Fruit fly (Drosophila melanogaster) whole organism, embryonic: ENCODE data around the gene CG8419.

Source experiments
- Bgb ChIP-seq: fragments of 200-800 bp; sonication (Bioruptor generic); IDR thresholded peaks from 2 replicates; pipeline ENCODE4 v1.3.6; 2022; ENCODE audit warnings: missing biosample characterization, missing genetic modification characterization; ENCODE audit not compliant: partially characterized antibody
- CG1024 ChIP-seq: fragments of 200-800 bp; sonication (Bioruptor generic); IDR thresholded peaks from 2 replicates; pipeline ENCODE4 v1.3.6; 2022; ENCODE audit warnings: missing biosample characterization, missing genetic modification characterization
- CG10462 ChIP-seq: fragments of 200-800 bp; sonication (Bioruptor generic); optimal IDR thresholded peaks from 2 replicates; lab custom pipeline; 2016; ENCODE audit warnings: missing biosample characterization, missing genetic modification characterization
- CG11085 ChIP-seq: fragments of 200-800 bp; sonication (Bioruptor generic); IDR thresholded peaks from 2 replicates; pipeline ENCODE4 v1.3.6; 2022; ENCODE audit warnings: missing biosample characterization, missing genetic modification characterization
- CG11504 ChIP-seq: fragments of 200-800 bp; sonication (Bioruptor generic); optimal IDR thresholded peaks from 3 replicates; lab custom pipeline; 2019; ENCODE audit warnings: missing biosample characterization, mild to moderate bottlenecking, missing genetic modification characterization, moderate library complexity
- CG13296 ChIP-seq: fragments of 200-800 bp; sonication (Bioruptor generic); optimal IDR thresholded peaks from 3 replicates; lab custom pipeline; 2018; ENCODE audit warnings: missing biosample characterization, mild to moderate bottlenecking, missing genetic modification characterization
- CG14050 ChIP-seq: fragments of 200-800 bp; sonication (Bioruptor generic); IDR thresholded peaks from 3 replicates; pipeline ENCODE4 v1.3.6; 2022; ENCODE audit warnings: missing biosample characterization, missing genetic modification characterization
- CG14710 ChIP-seq: fragments of 200-800 bp; sonication (Bioruptor generic); optimal IDR thresholded peaks from 3 replicates; lab custom pipeline; 2019; ENCODE audit warnings: missing biosample characterization, mild to moderate bottlenecking, missing genetic modification characterization, moderate library complexity
- CG15073 ChIP-seq: fragments of 200-800 bp; sonication (Bioruptor generic); optimal IDR thresholded peaks from 2 replicates; lab custom pipeline; 2016; ENCODE audit warnings: missing biosample characterization, missing genetic modification characterization
- CG15514 ChIP-seq: fragments of 200-800 bp; sonication (Bioruptor generic); optimal IDR thresholded peaks from 3 replicates; lab custom pipeline; 2017; ENCODE audit warnings: missing biosample characterization, missing genetic modification characterization, mild to moderate bottlenecking, moderate library complexity, missing genetic modification reagents
- CG17385 ChIP-seq: fragments of 200-800 bp; sonication (Bioruptor generic); optimal IDR thresholded peaks from 3 replicates; lab custom pipeline; 2018; ENCODE audit warnings: missing biosample characterization, mild to moderate bottlenecking, missing genetic modification characterization
- CG18011 ChIP-seq: fragments of 200-800 bp; sonication (Bioruptor generic); optimal IDR thresholded peaks from 2 replicates; lab custom pipeline; 2017; ENCODE audit warnings: missing biosample characterization, missing genetic modification characterization, mild to moderate bottlenecking, moderate library complexity, missing genotype
- CG18476 ChIP-seq: fragments of 200-800 bp; sonication (Bioruptor generic); optimal IDR thresholded peaks from 2 replicates; lab custom pipeline; 2016; ENCODE audit warnings: missing biosample characterization, mild to moderate bottlenecking, missing genetic modification characterization
- CG32532 ChIP-seq: fragments of 200-800 bp; sonication (Bioruptor generic); IDR thresholded peaks from 2 replicates; pipeline ENCODE4 v1.3.6; 2022; ENCODE audit warnings: missing biosample characterization, missing genetic modification characterization
- CG33213 ChIP-seq: fragments of 200-800 bp; sonication (Bioruptor generic); optimal IDR thresholded peaks from 3 replicates; lab custom pipeline; 2016; ENCODE audit warnings: missing biosample characterization, missing genetic modification characterization
- CG3407 ChIP-seq: fragments of 200-800 bp; sonication (Bioruptor generic); optimal IDR thresholded peaks from 2 replicates; lab custom pipeline; 2018; ENCODE audit warnings: missing biosample characterization, mild to moderate bottlenecking, missing genetic modification characterization
- CG34224 ChIP-seq: fragments of 200-800 bp; sonication (Bioruptor generic); IDR thresholded peaks from 3 replicates; pipeline ENCODE4 v1.3.6; 2022; ENCODE audit warnings: missing biosample characterization, missing genetic modification characterization; ENCODE audit not compliant: partially characterized antibody
- CG4328 ChIP-seq: fragments of 200-800 bp; sonication (Bioruptor generic); optimal IDR thresholded peaks from 3 replicates; lab custom pipeline; 2017; ENCODE audit warnings: missing biosample characterization, missing genetic modification reagents, missing genetic modification characterization
- CG4617 ChIP-seq: fragments of 200-800 bp; sonication (Bioruptor generic); optimal IDR thresholded peaks from 3 replicates; lab custom pipeline; 2016; ENCODE audit warnings: missing biosample characterization, missing genetic modification characterization, borderline replicate concordance
- CG7556 ChIP-seq: fragments of 200-800 bp; sonication (Bioruptor generic); optimal IDR thresholded peaks from 2 replicates; lab custom pipeline; 2017; ENCODE audit warnings: missing biosample characterization, mild to moderate bottlenecking, missing genetic modification characterization
- CG7987 ChIP-seq: fragments of 200-800 bp; sonication (Bioruptor generic); optimal IDR thresholded peaks from 2 replicates; lab custom pipeline; 2018; ENCODE audit warnings: missing biosample characterization, mild to moderate bottlenecking, missing genetic modification characterization, moderate library complexity
- CG8388 ChIP-seq: fragments of 200-800 bp; sonication (Bioruptor generic); optimal IDR thresholded peaks from 2 replicates; lab custom pipeline; 2019; ENCODE audit warnings: missing biosample characterization, mild to moderate bottlenecking, missing genetic modification characterization, moderate library complexity
- CG9797 ChIP-seq: fragments of 200-800 bp; sonication (Bioruptor generic); optimal IDR thresholded peaks from 3 replicates; lab custom pipeline; 2018; ENCODE audit warnings: missing biosample characterization, mild to moderate bottlenecking, missing genetic modification characterization
- CkIIα-i1 ChIP-seq: fragments of 200-800 bp; sonication (Bioruptor generic); IDR thresholded peaks from 2 replicates; pipeline ENCODE4 v1.3.6; 2022; ENCODE audit warnings: missing biosample characterization, missing genetic modification characterization
- Dip2 ChIP-seq: fragments of 200-800 bp; sonication (Bioruptor generic); IDR thresholded peaks from 2 replicates; pipeline ENCODE4 v1.3.6; 2022; ENCODE audit warnings: missing biosample characterization, missing genetic modification characterization
- Dip3 ChIP-seq: fragments of 200-800 bp; sonication (Bioruptor generic); optimal IDR thresholded peaks from 3 replicates; lab custom pipeline; 2016; ENCODE audit warnings: missing biosample characterization, missing genetic modification characterization
- Doc3 ChIP-seq: fragments of 200-800 bp; sonication (Bioruptor generic); IDR thresholded peaks from 3 replicates; pipeline ENCODE4 v1.3.6; 2022; ENCODE audit warnings: missing biosample characterization, missing genetic modification characterization; ENCODE audit not compliant: partially characterized antibody
- Eip74EF ChIP-seq, 2 experiments: fragments of 200-800 bp in 1 of 2; fragments of >200 bp in 1 of 2; sonication (Bioruptor generic) in 1 of 2; optimal IDR thresholded peaks; 2 replicates each; lab custom pipeline; 2017 to 2019; ENCODE audit warnings: missing biosample characterization in 2 of 2, missing genetic modification characterization in 2 of 2, mild to moderate bottlenecking in 1 of 2, moderate library complexity in 1 of 2
- Ets65A ChIP-seq: fragments of 200-800 bp; sonication (Bioruptor generic); peaks from one replicate; lab custom pipeline; 2016; ENCODE audit warnings: missing biosample characterization, missing genetic modification characterization
- H2.0 ChIP-seq: fragments of 200-800 bp; sonication (Bioruptor generic); IDR thresholded peaks from 2 replicates; pipeline ENCODE4 v1.3.6; 2022; ENCODE audit warnings: missing biosample characterization, missing genetic modification characterization
- NFAT ChIP-seq: fragments of 200-800 bp; sonication (Bioruptor generic); IDR thresholded peaks from 2 replicates; pipeline ENCODE4 v1.3.6; 2022; ENCODE audit warnings: missing biosample characterization, missing genetic modification characterization
- Oli ChIP-seq: fragments of 200-800 bp; sonication (Bioruptor generic); optimal IDR thresholded peaks from 2 replicates; lab custom pipeline; 2018; ENCODE audit warnings: missing biosample characterization, mild to moderate bottlenecking, missing genetic modification characterization, moderate library complexity
- Sox100B ChIP-seq: fragments of 200-800 bp; sonication (Bioruptor generic); optimal IDR thresholded peaks from 3 replicates; lab custom pipeline; 2018; ENCODE audit warnings: missing biosample characterization, mild to moderate bottlenecking, missing genetic modification characterization
- Tbp ChIP-seq: fragments of >200 bp; optimal IDR thresholded peaks from 2 replicates; lab custom pipeline; 2018; ENCODE audit warnings: missing biosample characterization, missing genetic modification characterization
- YL-1 ChIP-seq: fragments of 200-800 bp; sonication (Bioruptor generic); optimal IDR thresholded peaks from 3 replicates; lab custom pipeline; 2017; ENCODE audit warnings: missing biosample characterization, mild to moderate bottlenecking, missing genetic modification characterization
- ab ChIP-seq: fragments of 200-800 bp; sonication (Bioruptor generic); optimal IDR thresholded peaks from 2 replicates; lab custom pipeline; 2016; ENCODE audit warnings: missing biosample characterization, missing genetic modification characterization
- ash1 ChIP-seq: fragments of 200-800 bp; sonication (Bioruptor generic); optimal IDR thresholded peaks from 2 replicates; lab custom pipeline; 2018; ENCODE audit warnings: missing biosample characterization, mild to moderate bottlenecking, missing genetic modification characterization
- btn ChIP-seq: fragments of 200-800 bp; sonication (Bioruptor generic); optimal IDR thresholded peaks from 2 replicates; lab custom pipeline; 2016; ENCODE audit warnings: missing biosample characterization, missing genetic modification characterization
- chif ChIP-seq, 2 experiments: fragments of 200-800 bp; sonication (Bioruptor generic); optimal IDR thresholded peaks; 3 replicates each; lab custom pipeline; 2016; ENCODE audit warnings: missing biosample characterization in 2 of 2, missing genetic modification characterization in 2 of 2
- crc ChIP-seq: fragments of 200-800 bp; sonication (Bioruptor generic); optimal IDR thresholded peaks from 2 replicates; lab custom pipeline; 2016; ENCODE audit warnings: missing biosample characterization, missing genetic modification characterization
- dimm ChIP-seq: fragments of 200-800 bp; sonication (Bioruptor generic); IDR thresholded peaks from 2 replicates; pipeline ENCODE4 v1.3.6; 2022; ENCODE audit warnings: missing biosample characterization, missing genetic modification characterization
- esg ChIP-seq: fragments of 200-800 bp; sonication (Bioruptor generic); conservative IDR thresholded peaks from 2 replicates; pipeline ENCODE4 v1.3.6; 2022; ENCODE audit warnings: missing biosample characterization, missing genetic modification characterization
- fd96Cb ChIP-seq: fragments of 200-800 bp; sonication (Bioruptor generic); optimal IDR thresholded peaks from 2 replicates; lab custom pipeline; 2018; ENCODE audit warnings: missing biosample characterization, mild to moderate bottlenecking, missing genetic modification characterization, moderate library complexity
- hbn ChIP-seq: fragments of 200-800 bp; sonication (Bioruptor generic); IDR thresholded peaks from 2 replicates; pipeline ENCODE4 v1.3.6; 2022; ENCODE audit warnings: missing biosample characterization, missing genetic modification characterization; ENCODE audit not compliant: partially characterized antibody
- lov ChIP-seq, 2 experiments: fragments of 200-800 bp in 1 of 2; fragments of >200 bp in 1 of 2; sonication (Bioruptor generic) in 1 of 2; IDR thresholded peaks in 1 of 2; optimal IDR thresholded peaks in 1 of 2; 2 replicates in 1 of 2; 3 replicates in 1 of 2; pipeline versions ENCODE4 v1.3.6 to Lab custom; 2017 to 2022; ENCODE audit warnings: missing biosample characterization in 1 of 2, missing genetic modification characterization in 1 of 2
- sqz ChIP-seq: fragments of 200-800 bp; sonication (Bioruptor generic); optimal IDR thresholded peaks from 3 replicates; lab custom pipeline; 2018; ENCODE audit warnings: missing biosample characterization, mild to moderate bottlenecking, missing genetic modification characterization
- stwl ChIP-seq: fragments of 200-800 bp; sonication (Bioruptor generic); optimal IDR thresholded peaks from 3 replicates; lab custom pipeline; 2018; ENCODE audit warnings: missing biosample characterization, mild to moderate bottlenecking, missing genetic modification characterization, moderate library complexity
- tll ChIP-seq, 2 experiments: fragments of 200-800 bp in 1 of 2; fragments of >200 bp in 1 of 2; sonication (Bioruptor generic) in 1 of 2; optimal IDR thresholded peaks; 2 replicates each; lab custom pipeline; 2017 to 2019; ENCODE audit warnings: missing biosample characterization in 2 of 2, missing genetic modification characterization in 2 of 2, mild to moderate bottlenecking in 1 of 2, moderate library complexity in 1 of 2

The CG8419 gene

dm6 chr2L:8204996-8205567, 889 bp upstream of the CG8419 start, which contains the start of gene SLC5A11 (continued):
- peak; percentile 99 for TF ChIP-seq fd96Cb (tag; lab: Kevin White, UChicago)
- TF ChIP-seq Ets65A (GFP tag; lab: Kevin White, UChicago): peak; percentile 100
- TF ChIP-seq Doc3 (GFP tag; lab: Robert Waterston, UW): no peak
- peak; percentile 61; the same call in 1 of the 2 replicates for TF ChIP-seq Dip2 (GFP tag; lab: Robert Waterston, UW)
- peak; percentile 98 for TF ChIP-seq YL-1 (GFP tag; lab: Kevin White, UChicago)
- peak; percentile 94 for TF ChIP-seq CG8388 (GFP tag; lab: Kevin White, UChicago)
- peak; percentile 97 for TF ChIP-seq esg
- peak; percentile 89 for TF ChIP-seq CG7987 (GFP tag; lab: Kevin White, UChicago)
- peak; percentile 89 for TF ChIP-seq sqz (GFP tag; lab: Kevin White, UChicago)
- peak; percentile 99 for TF ChIP-seq CG18476 (GFP tag; lab: Kevin White, UChicago)
- TF ChIP-seq Oli (tag; lab: Kevin White, UChicago): peak; percentile 94
- TF ChIP-seq CG18011 (GFP tag; lab: Kevin White, UChicago): peak; percentile 84
- TF ChIP-seq CG4328 (GFP tag; lab: Kevin White, UChicago): peak; percentile 93
- no peak for TF ChIP-seq Tbp (GFP tag; lab: Kevin White, UChicago)
- TF ChIP-seq CG17385 (GFP tag; lab: Kevin White, UChicago): peak; percentile 93
- TF ChIP-seq CG13296: peak; percentile 98
- no peak for TF ChIP-seq CG34224 (GFP tag; lab: Robert Waterston, UW)
- TF ChIP-seq CG11504: peak; percentile 93
- TF ChIP-seq ab (GFP tag; lab: Kevin White, UChicago): peak; percentile 42
- peak in 1 of 2 experiments; percentile 100 for TF ChIP-seq Eip74EF (GFP tag; optimal IDR thresholded peaks at IDR 0.05; lab: Kevin White, UChicago)
- TF ChIP-seq ash1 (GFP tag; lab: Kevin White, UChicago): peak; percentile 68
- TF ChIP-seq CG4617 (GFP tag; lab: Kevin White, UChicago): peak; percentile 88
- no peak for TF ChIP-seq CkIIα-i1 (GFP tag; lab: Robert Waterston, UW)
- TF ChIP-seq stwl: no peak
- TF ChIP-seq CG9797: peak; percentile 19
- peak; percentile 88 for TF ChIP-seq CG14710
- TF ChIP-seq CG33213 (GFP tag; lab: Kevin White, UChicago): peak; percentile 96
- TF ChIP-seq Dip3 (GFP tag; lab: Kevin White, UChicago): peak; percentile 92
- no peak for TF ChIP-seq lov (optimal IDR thresholded peaks at IDR 0.05; lab: Kevin White, UChicago)
- peak; percentile 87 for TF ChIP-seq lov (GFP tag; IDR thresholded peaks at IDR 0.05; lab: Robert Waterston, UW)
- TF ChIP-seq CG11085 (GFP tag; lab: Robert Waterston, UW): peak; percentile 94
- TF ChIP-seq Bgb (GFP tag; lab: Robert Waterston, UW): peak; percentile 38; the same call in 1 of the 2 replicates
- TF ChIP-seq CG32532 (GFP tag; lab: Robert Waterston, UW): peak; percentile 98
- peak; percentile 99 for TF ChIP-seq Sox100B (GFP tag; lab: Kevin White, UChicago)
- peak; percentile 85 for TF ChIP-seq CG14050 (GFP tag; lab: Robert Waterston, UW)
- peak; percentile 91 for TF ChIP-seq NFAT (GFP tag; lab: Robert Waterston, UW)
- peak; percentile 100 for TF ChIP-seq H2.0 (GFP tag; lab: Robert Waterston, UW)
- TF ChIP-seq CG7556 (GFP tag; lab: Kevin White, UChicago): peak; percentile 99
- peak in 1 of 2 experiments; percentile 80 for TF ChIP-seq tll (GFP tag; optimal IDR thresholded peaks at IDR 0.05; lab: Kevin White, UChicago)
- peak; percentile 83 for TF ChIP-seq crc (GFP tag; lab: Kevin White, UChicago)
- TF ChIP-seq dimm: peak; percentile 95
- peak; percentile 60 to 66 for TF ChIP-seq chif (GFP tag; optimal IDR thresholded peaks at IDR 0.05; lab: Kevin White, UChicago)
- no peak for TF ChIP-seq hbn (GFP tag; lab: Robert Waterston, UW)
- TF ChIP-seq CG15514 (GFP tag; lab: Kevin White, UChicago): peak; percentile 92
- TF ChIP-seq CG10462 (GFP tag; lab: Kevin White, UChicago): peak; percentile 96
- TF ChIP-seq btn (GFP tag; lab: Kevin White, UChicago): peak; percentile 93
- peak; percentile 83 for TF ChIP-seq CG15073 (GFP tag; lab: Kevin White, UChicago)
- peak; percentile 86 for TF ChIP-seq CG3407 (GFP tag; lab: Kevin White, UChicago)
- TF ChIP-seq CG1024 (GFP tag; lab: Robert Waterston, UW): peak; percentile 94
